Fruit fly (Drosophila melanogaster) whole organism, embryonic: Measurements from ENCODE around the gene CG43450.

ENCODE experiments used
- ATbp ChIP-seq: fragments of 200-800 bp; sonication (Bioruptor generic); optimal IDR thresholded peaks from 2 replicates; lab custom pipeline; 2017; ENCODE audit warnings: missing biosample characterization, mild to moderate bottlenecking, missing genetic modification characterization, missing genetic modification reagents
- C15 ChIP-seq: fragments of 200-800 bp; sonication (Bioruptor generic); IDR thresholded peaks from 3 replicates; pipeline ENCODE4 v1.3.6; 2022; ENCODE audit warnings: missing biosample characterization, missing genetic modification characterization
- CG10147 ChIP-seq: fragments of 200-800 bp; sonication (Bioruptor generic); optimal IDR thresholded peaks from 2 replicates; lab custom pipeline; 2019; ENCODE audit warnings: missing biosample characterization, mild to moderate bottlenecking, missing genetic modification characterization, moderate library complexity
- CG1024 ChIP-seq: fragments of 200-800 bp; sonication (Bioruptor generic); IDR thresholded peaks from 2 replicates; pipeline ENCODE4 v1.3.6; 2022; ENCODE audit warnings: missing biosample characterization, missing genetic modification characterization
- CG10274 ChIP-seq: fragments of 200-800 bp; sonication (Bioruptor generic); optimal IDR thresholded peaks from 3 replicates; lab custom pipeline; 2017; ENCODE audit warnings: missing biosample characterization, mild to moderate bottlenecking, missing genetic modification characterization
- CG10462 ChIP-seq: fragments of 200-800 bp; sonication (Bioruptor generic); optimal IDR thresholded peaks from 2 replicates; lab custom pipeline; 2016; ENCODE audit warnings: missing biosample characterization, missing genetic modification characterization
- CG10959 ChIP-seq: fragments of 200-800 bp; sonication (Bioruptor generic); IDR thresholded peaks from 2 replicates; pipeline ENCODE4 v1.3.6; 2022; ENCODE audit warnings: missing biosample characterization, missing genetic modification characterization
- CG12071 ChIP-seq: fragments of 200-800 bp; sonication (Bioruptor generic); optimal IDR thresholded peaks from 3 replicates; lab custom pipeline; 2018; ENCODE audit warnings: missing biosample characterization, mild to moderate bottlenecking, missing genetic modification characterization
- CG15696 ChIP-seq: fragments of 200-800 bp; sonication (Bioruptor generic); optimal IDR thresholded peaks from 2 replicates; lab custom pipeline; 2019; ENCODE audit warnings: missing biosample characterization, mild to moderate bottlenecking, missing genetic modification characterization, moderate library complexity
- CG16815 ChIP-seq: fragments of 200-800 bp; sonication (Bioruptor generic); optimal IDR thresholded peaks from 3 replicates; lab custom pipeline; 2017; ENCODE audit warnings: missing biosample characterization, mild to moderate bottlenecking, missing genetic modification characterization
- CG17385 ChIP-seq: fragments of 200-800 bp; sonication (Bioruptor generic); optimal IDR thresholded peaks from 3 replicates; lab custom pipeline; 2018; ENCODE audit warnings: missing biosample characterization, mild to moderate bottlenecking, missing genetic modification characterization
- CG18764 ChIP-seq: fragments of 200-800 bp; sonication (Bioruptor generic); optimal IDR thresholded peaks from 3 replicates; lab custom pipeline; 2016; ENCODE audit warnings: missing biosample characterization, missing genetic modification characterization
- CG2202 ChIP-seq: fragments of 200-800 bp; sonication (Bioruptor generic); optimal IDR thresholded peaks from 2 replicates; lab custom pipeline; 2018; ENCODE audit warnings: missing biosample characterization, mild to moderate bottlenecking, missing genetic modification characterization
- CG2889 ChIP-seq: fragments of 200-800 bp; sonication (Bioruptor generic); IDR thresholded peaks from 3 replicates; pipeline ENCODE4 v1.3.6; 2022; ENCODE audit warnings: missing biosample characterization, missing genetic modification characterization
- CG3065 ChIP-seq: fragments of 200-800 bp; sonication (Bioruptor generic); optimal IDR thresholded peaks from 2 replicates; lab custom pipeline; 2016; ENCODE audit warnings: missing biosample characterization, missing genetic modification characterization
- CG3163 ChIP-seq: fragments of 200-800 bp; sonication (Bioruptor generic); optimal IDR thresholded peaks from 3 replicates; lab custom pipeline; 2016; ENCODE audit warnings: missing biosample characterization, missing genetic modification characterization
- CG33213 ChIP-seq: fragments of 200-800 bp; sonication (Bioruptor generic); optimal IDR thresholded peaks from 3 replicates; lab custom pipeline; 2016; ENCODE audit warnings: missing biosample characterization, missing genetic modification characterization
- CG3847 ChIP-seq: fragments of 200-800 bp; sonication (Bioruptor generic); IDR thresholded peaks from 2 replicates; pipeline ENCODE4 v1.3.6; 2022; ENCODE audit warnings: missing biosample characterization, missing genetic modification characterization
- CG4360 ChIP-seq: fragments of 200-800 bp; sonication (Bioruptor generic); IDR thresholded peaks from 2 replicates; pipeline ENCODE4 v1.3.6; 2022; ENCODE audit warnings: missing biosample characterization, missing genetic modification characterization
- CG6272 ChIP-seq: fragments of 200-800 bp; sonication (Bioruptor generic); IDR thresholded peaks from 2 replicates; pipeline ENCODE4 v1.3.6; 2022; ENCODE audit warnings: missing biosample characterization, missing genetic modification characterization
- CG6689 ChIP-seq: fragments of 200-800 bp; sonication (Bioruptor generic); IDR thresholded peaks from 2 replicates; pipeline ENCODE4 v1.3.6; 2022; ENCODE audit warnings: missing biosample characterization, missing genetic modification characterization
- CG7928 ChIP-seq: fragments of 200-800 bp; sonication (Bioruptor generic); optimal IDR thresholded peaks from 2 replicates; lab custom pipeline; 2017; ENCODE audit warnings: missing biosample characterization, mild to moderate bottlenecking, missing genetic modification characterization
- CG8359 ChIP-seq: fragments of 200-800 bp; sonication (Bioruptor generic); optimal IDR thresholded peaks from 2 replicates; lab custom pipeline; 2017; ENCODE audit warnings: missing biosample characterization, mild to moderate bottlenecking, missing genetic modification characterization, borderline replicate concordance
- CG9437 ChIP-seq: fragments of 200-800 bp; sonication (Bioruptor generic); optimal IDR thresholded peaks from 2 replicates; lab custom pipeline; 2018; ENCODE audit warnings: missing biosample characterization, mild to moderate bottlenecking, missing genetic modification characterization
- Dip2 ChIP-seq: fragments of 200-800 bp; sonication (Bioruptor generic); IDR thresholded peaks from 2 replicates; pipeline ENCODE4 v1.3.6; 2022; ENCODE audit warnings: missing biosample characterization, missing genetic modification characterization
- Fer2 ChIP-seq: fragments of 200-800 bp; sonication (Bioruptor generic); optimal IDR thresholded peaks from 2 replicates; lab custom pipeline; 2018; ENCODE audit warnings: missing biosample characterization, mild to moderate bottlenecking, missing genetic modification characterization, moderate library complexity
- Gug ChIP-seq: fragments of 200-800 bp; sonication (Bioruptor generic); IDR thresholded peaks from 4 replicates; pipeline ENCODE4 v1.3.6; 2022; ENCODE audit warnings: missing biosample characterization, missing genetic modification characterization
- Side ChIP-seq: fragments of 200-800 bp; sonication (Bioruptor generic); optimal IDR thresholded peaks from 2 replicates; lab custom pipeline; 2016; ENCODE audit warnings: missing biosample characterization, missing genetic modification characterization
- Sox100B ChIP-seq: fragments of 200-800 bp; sonication (Bioruptor generic); optimal IDR thresholded peaks from 3 replicates; lab custom pipeline; 2018; ENCODE audit warnings: missing biosample characterization, mild to moderate bottlenecking, missing genetic modification characterization
- ac ChIP-seq: fragments of 200-800 bp; sonication (Bioruptor generic); optimal IDR thresholded peaks from 3 replicates; lab custom pipeline; 2017; ENCODE audit warnings: missing biosample characterization, mild to moderate bottlenecking, missing genetic modification characterization
- aop ChIP-seq: fragments of 200-800 bp; sonication (Bioruptor generic); IDR thresholded peaks from 2 replicates; pipeline ENCODE4 v1.3.6; 2022; ENCODE audit warnings: missing biosample characterization, missing genetic modification characterization
- ato ChIP-seq: fragments of 200-800 bp; sonication (Bioruptor generic); IDR thresholded peaks from 2 replicates; pipeline ENCODE4 v1.3.6; 2022; ENCODE audit warnings: missing biosample characterization, missing genetic modification characterization; ENCODE audit not compliant: partially characterized antibody
- az2 ChIP-seq: fragments of 200-800 bp; sonication (Bioruptor generic); optimal IDR thresholded peaks from 3 replicates; lab custom pipeline; 2016; ENCODE audit warnings: missing biosample characterization, missing genetic modification characterization
- cwo ChIP-seq: fragments of 200-800 bp; sonication (Bioruptor generic); optimal IDR thresholded peaks from 3 replicates; lab custom pipeline; 2017; ENCODE audit warnings: missing biosample characterization, missing genetic modification characterization, mild to moderate bottlenecking, moderate library complexity, missing genetic modification reagents
- da ChIP-seq: fragments of 200-800 bp; sonication (Bioruptor generic); optimal IDR thresholded peaks from 2 replicates; lab custom pipeline; 2016; ENCODE audit warnings: missing biosample characterization, missing genetic modification characterization
- emc ChIP-seq: fragments of 200-800 bp; sonication (Bioruptor generic); optimal IDR thresholded peaks from 2 replicates; lab custom pipeline; 2016; ENCODE audit warnings: missing biosample characterization, missing genetic modification characterization
- fd3F ChIP-seq: fragments of 200-800 bp; sonication (Bioruptor generic); optimal IDR thresholded peaks from 2 replicates; lab custom pipeline; 2018; ENCODE audit warnings: missing biosample characterization, mild to moderate bottlenecking, missing genetic modification characterization, moderate library complexity
- kay ChIP-seq: fragments of 200-800 bp; sonication (Bioruptor generic); optimal IDR thresholded peaks from 2 replicates; lab custom pipeline; 2016; ENCODE audit warnings: missing biosample characterization, missing genetic modification characterization
- knrl ChIP-seq: fragments of 200-800 bp; sonication (Bioruptor generic); IDR thresholded peaks from 3 replicates; pipeline ENCODE4 v1.3.6; 2022; ENCODE audit warnings: missing biosample characterization, missing genetic modification characterization; ENCODE audit not compliant: partially characterized antibody
- lbe ChIP-seq: fragments of 200-800 bp; sonication (Bioruptor generic); optimal IDR thresholded peaks from 2 replicates; lab custom pipeline; 2016; ENCODE audit warnings: missing biosample characterization, mild to moderate bottlenecking, missing genetic modification characterization
- maf-S ChIP-seq: fragments of 200-800 bp; sonication (Bioruptor generic); optimal IDR thresholded peaks from 2 replicates; lab custom pipeline; 2016; ENCODE audit warnings: missing biosample characterization, missing genetic modification characterization
- nau ChIP-seq: fragments of 200-800 bp; sonication (Bioruptor generic); optimal IDR thresholded peaks from 3 replicates; lab custom pipeline; 2017; ENCODE audit warnings: missing biosample characterization, mild to moderate bottlenecking, missing genetic modification characterization, missing genetic modification reagents
- prd ChIP-seq, 3 experiments: fragments of >200 bp in 2 of 3; fragments of 200-800 bp in 1 of 3; sonication (Bioruptor generic) in 1 of 3; optimal IDR thresholded peaks in 2 of 3; IDR thresholded peaks in 1 of 3; 2 replicates in 2 of 3; 3 replicates in 1 of 3; pipeline versions ENCODE4 v1.3.6 to Lab custom; 2017 to 2022; ENCODE audit warnings: missing biosample characterization in 1 of 3, missing genetic modification characterization in 1 of 3
- scrt ChIP-seq: fragments of 200-800 bp; sonication (Bioruptor generic); optimal IDR thresholded peaks from 2 replicates; lab custom pipeline; 2018; ENCODE audit warnings: missing biosample characterization, mild to moderate bottlenecking, missing genetic modification characterization, moderate library complexity
- toy ChIP-seq: fragments of 200-800 bp; sonication (Bioruptor generic); IDR thresholded peaks from 2 replicates; pipeline ENCODE4 v1.3.6; 2022; ENCODE audit warnings: missing biosample characterization, missing genetic modification characterization
- trh ChIP-seq: fragments of 200-800 bp; sonication (Bioruptor generic); optimal IDR thresholded peaks from 2 replicates; lab custom pipeline; 2016; ENCODE audit warnings: missing biosample characterization, missing genetic modification characterization
- unc-4 ChIP-seq: fragments of 200-800 bp; sonication (Bioruptor generic); IDR thresholded peaks from 2 replicates; pipeline ENCODE4 v1.3.6; 2022; ENCODE audit warnings: missing biosample characterization, missing genetic modification characterization; ENCODE audit not compliant: partially characterized antibody
- unpg ChIP-seq: fragments of 200-800 bp; sonication (Bioruptor generic); optimal IDR thresholded peaks from 3 replicates; lab custom pipeline; 2018; ENCODE audit warnings: missing biosample characterization, mild to moderate bottlenecking, missing genetic modification characterization, moderate library complexity
- vfl ChIP-seq: fragments of 200-800 bp; sonication (Bioruptor generic); optimal IDR thresholded peaks from 2 replicates; lab custom pipeline; 2016; ENCODE audit warnings: missing biosample characterization, missing genetic modification characterization

The CG43450 gene

dm6 chr3R:12221366-12221916, 26.3 kb downstream of the CG43450 start, which contains the start of gene CG4860 (continued):
- TF ChIP-seq Side (GFP tag; lab: Kevin White, UChicago) (peak; percentile 86), nau (no peak), CG3163 (GFP tag; lab: Kevin White, UChicago) (peak; percentile 45), CG10462 (peak; percentile 69), ato (GFP tag; lab: Robert Waterston, UW) (no peak), az2 (GFP tag; lab: Kevin White, UChicago) (peak; percentile 91), CG17385 (GFP tag; lab: Kevin White, UChicago) (peak; percentile 80), cwo (peak; percentile 80), CG10959 (GFP tag; lab: Robert Waterston, UW) (no peak), CG6272 (GFP tag; lab: Robert Waterston, UW) (peak; percentile 80), CG9437 (GFP tag; lab: Kevin White, UChicago) (peak; percentile 62), vfl (peak; percentile 85), CG3065 (GFP tag; lab: Kevin White, UChicago) (peak; percentile 66), C15 (GFP tag; lab: Robert Waterston, UW) (0 out of 3 replicates have a peak, but pooled peaks have one; percentile 5), CG8359 (GFP tag; lab: Kevin White, UChicago) (no peak), CG7928 (GFP tag; lab: Kevin White, UChicago) (peak; percentile 57), toy (GFP tag; lab: Robert Waterston, UW) (peak; percentile 26; the same call in 1 of the 2 replicates), emc (peak; percentile 73), CG33213 (GFP tag; lab: Kevin White, UChicago) (peak; percentile 55), prd (optimal IDR thresholded peaks at IDR 0.05; lab: Kevin White, UChicago) (no peak), prd (GFP tag; IDR thresholded peaks at IDR 0.05; lab: Robert Waterston, UW) (peak; percentile 86), CG2889 (no peak), CG10147 (peak; percentile 76), scrt (GFP tag; lab: Kevin White, UChicago) (peak; percentile 71), fd3F (GFP tag; lab: Kevin White, UChicago) (peak; percentile 85), unpg (peak; percentile 93), da (GFP tag; lab: Kevin White, UChicago) (peak; percentile 42), Sox100B (GFP tag; lab: Kevin White, UChicago) (no peak), knrl (no peak), Fer2 (peak; percentile 87), unc-4 (GFP tag; lab: Robert Waterston, UW) (no peak), CG1024 (GFP tag; lab: Robert Waterston, UW) (peak; percentile 40; the same call in 1 of the 2 replicates), trh (GFP tag; lab: Kevin White, UChicago) (peak; percentile 36), CG3847 (peak; percentile 88), ac (no peak), Dip2 (GFP tag; lab: Robert Waterston, UW) (no peak), CG4360 (GFP tag; lab: Robert Waterston, UW) (no peak), CG2202 (tag; lab: Kevin White, UChicago) (peak; percentile 57), CG12071 (GFP tag; lab: Kevin White, UChicago) (peak; percentile 74), CG18764 (GFP tag; lab: Kevin White, UChicago) (peak; percentile 75), ATbp (GFP tag; lab: Kevin White, UChicago) (peak; percentile 82), CG15696 (tag; lab: Kevin White, UChicago) (peak; percentile 32), CG10274 (GFP tag; lab: Kevin White, UChicago) (peak; percentile 66), lbe (GFP tag; lab: Kevin White, UChicago) (peak; percentile 85), aop (GFP tag; lab: Robert Waterston, UW) (0 out of 2 replicates have a peak, but pooled peaks have one; percentile 56), Gug (GFP tag; lab: Robert Waterston, UW) (peak; percentile 82), CG16815 (GFP tag; lab: Kevin White, UChicago) (peak; percentile 64), kay (GFP tag; lab: Kevin White, UChicago) (peak; percentile 85), maf-S (GFP tag; lab: Kevin White, UChicago) (peak; percentile 86), CG6689 (GFP tag; lab: Robert Waterston, UW) (peak; percentile 85)
